Worm (Caenorhabditis elegans): ENCODE measurements around the gene C06A8.6.

- TF ChIP-seq med-1 (GFP tag; optimal IDR thresholded peaks at IDR 0.05; ENCODE audit: insufficient read depth) (no peak), T22C8.4 (GFP tag; IDR thresholded peaks at IDR 0.05) (no peak)
Measured at ce11 chrII:7791408-7792050, 19.2 kb downstream of the C06A8.6 start.
